Worm (Caenorhabditis elegans): ENCODE measurements around the gene ugt-42.

ce11 chrV:626321-626720, 20.7 kb upstream of the ugt-42 start, which contains the start of gene F48G7.7:
- TF ChIP-seq unc-62 (GFP tag; optimal IDR thresholded peaks at IDR 0.05): no peak
- no peak for TF ChIP-seq sptf-1 (tag; optimal IDR thresholded peaks at IDR 0.05)
- no peak for TF ChIP-seq pqm-1 (tag; optimal IDR thresholded peaks at IDR 0.05)

Data from whole organism, L1 larva.